Worm (Caenorhabditis elegans): ENCODE measurements around the gene F54E7.6.

The F54E7.6 gene

DNA sequence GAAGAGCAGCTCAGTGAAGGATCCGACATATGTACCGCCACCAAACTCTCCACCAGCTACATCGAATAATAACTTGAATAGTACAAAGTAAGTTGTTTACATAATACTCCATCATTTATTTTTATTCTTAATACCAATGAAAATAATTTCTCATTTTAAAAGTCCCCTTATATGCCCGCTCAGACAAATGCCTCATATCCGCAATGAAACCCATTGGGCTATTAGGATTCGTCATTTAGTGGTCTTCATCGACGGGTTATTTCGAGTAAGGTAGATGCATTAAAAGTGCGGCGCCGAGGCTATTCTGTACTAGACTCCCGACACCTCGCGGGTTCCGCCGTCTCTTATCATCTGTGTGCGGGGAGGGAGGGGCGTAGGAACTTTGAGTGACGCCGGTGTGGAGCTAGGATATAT lies 7.2 kb downstream of the F54E7.6 start (continued):
- TF ChIP-seq pbrm-1 (GFP tag; IDR thresholded peaks at IDR 0.05): peak; percentile 93
- TF ChIP-seq F57A8.1 (GFP tag; optimal IDR thresholded peaks at IDR 0.05): no peak
- TF ChIP-seq somi-1 (GFP tag; optimal IDR thresholded peaks at IDR 0.05): peak; percentile 36
- 0 out of 2 replicates have a peak, but pooled peaks have one; percentile 37 for TF ChIP-seq egl-44 (GFP tag; IDR thresholded peaks at IDR 0.05)
- TF ChIP-seq attf-3 (GFP tag; conservative IDR thresholded peaks at IDR 0.05): no peak; the same call in 1 of the 2 replicates
- no peak for TF ChIP-seq unc-62 (GFP tag; optimal IDR thresholded peaks at IDR 0.05)
- TF ChIP-seq F55B11.4 (tag; optimal IDR thresholded peaks at IDR 0.05; ENCODE audit: borderline replicate concordance, insufficient read depth): no peak
- no peak for TF ChIP-seq let-607 (tag; optimal IDR thresholded peaks at IDR 0.05)
- TF ChIP-seq Y53G8AR.9 (GFP tag; conservative IDR thresholded peaks at IDR 0.05): 0 out of 2 replicates have a peak, but pooled peaks have one; percentile 28
- no peak for TF ChIP-seq nfya-2 (GFP tag; IDR thresholded peaks at IDR 0.05)
- TF ChIP-seq efl-1 (GFP tag; optimal IDR thresholded peaks at IDR 0.05): peak; percentile 34
- no peak for TF ChIP-seq pha-4 (tag; optimal IDR thresholded peaks at IDR 0.05)
- no peak for TF ChIP-seq mes-4 (tag; optimal IDR thresholded peaks at IDR 0.05)
- TF ChIP-seq dpff-1 (tag; optimal IDR thresholded peaks at IDR 0.05): no peak
- TF ChIP-seq lin-40 (tag; optimal IDR thresholded peaks at IDR 0.05): no peak
- TF ChIP-seq ceh-58 (GFP tag; IDR thresholded peaks at IDR 0.05): no peak
- TF ChIP-seq ceh-27 (GFP tag; optimal IDR thresholded peaks at IDR 0.05): peak; percentile 13
- no peak for TF ChIP-seq sdz-38 (tag; optimal IDR thresholded peaks at IDR 0.05)
- TF ChIP-seq tlf-1 (GFP tag; optimal IDR thresholded peaks at IDR 0.05): no peak
- no peak for TF ChIP-seq nfya-1 (tag; optimal IDR thresholded peaks at IDR 0.05; ENCODE audit: borderline replicate concordance, insufficient read depth)
- TF ChIP-seq K11D2.4 (GFP tag; IDR thresholded peaks at IDR 0.05): no peak
- TF ChIP-seq lir-1 (GFP tag; conservative IDR thresholded peaks at IDR 0.05): no peak
- TF ChIP-seq zfh-2 (GFP tag; conservative IDR thresholded peaks at IDR 0.05): no peak
- TF ChIP-seq mxl-1 (tag; optimal IDR thresholded peaks at IDR 0.05): no peak
- TF ChIP-seq hlh-12 (tag; optimal IDR thresholded peaks at IDR 0.05): no peak
- peak; percentile 88 for TF ChIP-seq B0336.3 (GFP tag; IDR thresholded peaks at IDR 0.05)
- TF ChIP-seq K12H6.12 (tag; optimal IDR thresholded peaks at IDR 0.05): no peak
- TF ChIP-seq Y56A3A.18 (GFP tag; IDR thresholded peaks at IDR 0.05): no peak
- TF ChIP-seq aptf-3 (GFP tag; IDR thresholded peaks at IDR 0.05): no peak
- peak in 1 of 2 experiments; percentile 28 for TF ChIP-seq rec-8 (tag; optimal IDR thresholded peaks at IDR 0.05)
- no peak for TF ChIP-seq B0261.1 (tag; optimal IDR thresholded peaks at IDR 0.05)
- no peak for TF ChIP-seq nhr-80 (tag; optimal IDR thresholded peaks at IDR 0.05)
- TF ChIP-seq ets-4 (GFP tag; optimal IDR thresholded peaks at IDR 0.05): no peak
- TF ChIP-seq gei-17 (GFP tag; optimal IDR thresholded peaks at IDR 0.05): no peak
- no peak for TF ChIP-seq sea-2 (GFP tag; IDR thresholded peaks at IDR 0.05)
- peak; percentile 70 for TF ChIP-seq ZK185.1 (tag; optimal IDR thresholded peaks at IDR 0.05; ENCODE audit: poor library complexity, severe bottlenecking)
- no peak for TF ChIP-seq die-1 (tag; optimal IDR thresholded peaks at IDR 0.05)
- peak; percentile 49 for TF ChIP-seq ztf-18 (tag; optimal IDR thresholded peaks at IDR 0.05)
- peak; percentile 91 for TF ChIP-seq madf-6 (GFP tag; IDR thresholded peaks at IDR 0.05)
- no peak for TF ChIP-seq ceh-79 (tag; optimal IDR thresholded peaks at IDR 0.05)
- peak; percentile 88 for TF ChIP-seq lsl-1 (GFP tag; optimal IDR thresholded peaks at IDR 0.05)
- TF ChIP-seq tbp1 (GFP tag; optimal IDR thresholded peaks at IDR 0.05): peak; percentile 75
- no peak for TF ChIP-seq madf-10 (tag; optimal IDR thresholded peaks at IDR 0.05)
- TF ChIP-seq hlh-26 (GFP tag; conservative IDR thresholded peaks at IDR 0.05): no peak
- peak; percentile 71 for TF ChIP-seq rcor-1 (GFP tag; IDR thresholded peaks at IDR 0.05)
- TF ChIP-seq lsy-27 (tag; optimal IDR thresholded peaks at IDR 0.05; ENCODE audit: borderline replicate concordance, insufficient read depth): no peak
- no peak for TF ChIP-seq nhr-90 (tag; optimal IDR thresholded peaks at IDR 0.05)
- TF ChIP-seq egrh-3 (GFP tag; IDR thresholded peaks at IDR 0.05): no peak
- peak; percentile 97 for TF ChIP-seq snpc-3.4 (tag; optimal IDR thresholded peaks at IDR 0.05)
